Worm (Caenorhabditis elegans) whole organism, L1 larva: ENCODE measurements around the gene ztf-22.

Experiments
- C16A3.4 ChIP-seq: fragments of 150-350 bp; optimal IDR thresholded peaks from 2 replicates; lab custom pipeline; 2014; ENCODE audit warnings: missing biosample characterization, missing genetic modification characterization
- aly-2 ChIP-seq: fragments of 150-350 bp; optimal IDR thresholded peaks from 2 replicates; lab custom pipeline; 2014; ENCODE audit warnings: missing biosample characterization, missing genetic modification characterization
- blmp-1 ChIP-seq: fragments of 150-350 bp; optimal IDR thresholded peaks from 2 replicates; lab custom pipeline; 2014; ENCODE audit warnings: missing biosample characterization, missing genetic modification characterization
- egl-27 ChIP-seq, 2 experiments: fragments of 150-350 bp in 1 of 2; sonication (generic microtip); optimal IDR thresholded peaks; 3 replicates each; lab custom pipeline; 2017 to 2018; ENCODE audit warnings: missing biosample characterization in 2 of 2, missing genetic modification characterization in 2 of 2, missing genetic modification reagents in 2 of 2
- elt-3 ChIP-seq, 6 experiments: fragments of 150-350 bp in 1 of 6; sonication (generic microtip); optimal IDR thresholded peaks; 2 replicates each; lab custom pipeline; 2017 to 2018; ENCODE audit warnings: missing biosample characterization in 6 of 6, missing genetic modification characterization in 6 of 6, inconsistent platforms in 1 of 6
- nhr-76 ChIP-seq: sonication (generic microtip); optimal IDR thresholded peaks from 2 replicates; lab custom pipeline; 2017; ENCODE audit warnings: missing biosample characterization, missing genetic modification characterization
- snpc-4 ChIP-seq: fragments of 150-350 bp; optimal IDR thresholded peaks from 2 replicates; lab custom pipeline; 2014; ENCODE audit warnings: missing biosample characterization, missing genetic modification characterization
- unc-130 ChIP-seq: fragments of 150-350 bp; optimal IDR thresholded peaks from 2 replicates; lab custom pipeline; 2017; ENCODE audit warnings: missing biosample characterization, missing genetic modification characterization, inconsistent platforms
- unc-62 ChIP-seq: fragments of 150-350 bp; optimal IDR thresholded peaks from 2 replicates; lab custom pipeline; 2014; ENCODE audit warnings: missing biosample characterization, missing genetic modification reagents, missing genetic modification characterization

DNA sequence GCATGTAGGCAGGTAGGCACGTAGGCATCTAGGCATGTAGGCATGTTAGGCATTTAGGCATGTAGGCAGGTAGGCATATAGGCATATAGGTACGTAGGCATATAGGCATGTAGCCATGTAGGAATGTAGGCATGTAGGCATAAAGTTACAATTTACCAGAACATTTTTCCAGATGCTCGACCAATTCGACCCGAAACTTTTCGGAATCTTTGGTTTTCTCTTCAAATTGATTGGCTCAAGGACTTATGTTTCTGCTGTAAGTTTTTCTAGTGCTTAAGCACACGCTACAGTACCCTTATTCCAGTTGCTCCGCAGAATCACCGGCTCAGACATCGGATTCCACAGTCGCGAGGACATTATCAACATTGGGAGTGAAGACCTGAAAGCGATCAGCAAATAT is 24.6 kb upstream of the ztf-22 start:
- no peak for TF ChIP-seq unc-62
- no peak for TF ChIP-seq C16A3.4 (tag; lab: Kevin White, UChicago)
- no peak for TF ChIP-seq blmp-1 (tag; lab: Kevin White, UChicago)
- no peak for TF ChIP-seq snpc-4 (tag; lab: Kevin White, UChicago)
- no peak for TF ChIP-seq egl-27 (tag; optimal IDR thresholded peaks at IDR 0.05; lab: Kevin White, UChicago)
- no peak for TF ChIP-seq nhr-76 (tag; lab: Kevin White, UChicago)
- no peak for TF ChIP-seq unc-130
- TF ChIP-seq aly-2 (tag; lab: Kevin White, UChicago): no peak
- no peak for TF ChIP-seq elt-3 (tag; optimal IDR thresholded peaks at IDR 0.05; lab: Kevin White, UChicago)
